Fruit fly (Drosophila melanogaster) whole organism, embryonic: ENCODE results near the gene CG4957.

Experiments
- Adf1 ChIP-seq: fragments of 200-800 bp; sonication (Bioruptor generic); IDR thresholded peaks from 2 replicates; pipeline ENCODE4 v1.3.6; 2022; ENCODE audit warnings: missing biosample characterization, missing genetic modification characterization
- Asciz ChIP-seq: fragments of 200-800 bp; sonication (Bioruptor generic); optimal IDR thresholded peaks from 2 replicates; lab custom pipeline; 2017; ENCODE audit warnings: missing biosample characterization, mild to moderate bottlenecking, missing genetic modification characterization, missing genetic modification reagents
- Awh ChIP-seq: fragments of 200-800 bp; sonication (Bioruptor generic); IDR thresholded peaks from 2 replicates; pipeline ENCODE4, ENCODE4 v1.3.6; 2022; ENCODE audit warnings: missing biosample characterization, missing genetic modification characterization
- Bteb2 ChIP-seq: fragments of 200-800 bp; sonication (Bioruptor generic); optimal IDR thresholded peaks from 2 replicates; lab custom pipeline; 2016; ENCODE audit warnings: missing biosample characterization, missing genetic modification characterization
- C15 ChIP-seq: fragments of 200-800 bp; sonication (Bioruptor generic); IDR thresholded peaks from 3 replicates; pipeline ENCODE4 v1.3.6; 2022; ENCODE audit warnings: missing biosample characterization, missing genetic modification characterization
- CG11247 ChIP-seq: fragments of 200-800 bp; sonication (Bioruptor generic); IDR thresholded peaks from 2 replicates; pipeline ENCODE4 v1.3.6; 2022; ENCODE audit warnings: missing biosample characterization, missing genetic modification characterization
- CG11456 ChIP-seq: fragments of 200-800 bp; sonication (Bioruptor generic); IDR thresholded peaks from 3 replicates; pipeline ENCODE4 v1.3.6; 2022; ENCODE audit warnings: missing biosample characterization, missing genetic modification characterization
- CG12104 ChIP-seq: fragments of 200-800 bp; sonication (Bioruptor generic); optimal IDR thresholded peaks from 3 replicates; lab custom pipeline; 2016; ENCODE audit warnings: missing biosample characterization, missing genetic modification characterization
- CG1233 ChIP-seq: fragments of 200-800 bp; sonication (Bioruptor generic); optimal IDR thresholded peaks from 4 replicates; lab custom pipeline; 2018; ENCODE audit warnings: missing biosample characterization, mild to moderate bottlenecking, missing genetic modification characterization
- CG14710 ChIP-seq: fragments of 200-800 bp; sonication (Bioruptor generic); optimal IDR thresholded peaks from 3 replicates; lab custom pipeline; 2019; ENCODE audit warnings: missing biosample characterization, mild to moderate bottlenecking, missing genetic modification characterization, moderate library complexity
- CG15479 ChIP-seq: fragments of 200-800 bp; sonication (Bioruptor generic); optimal IDR thresholded peaks from 3 replicates; lab custom pipeline; 2019; ENCODE audit warnings: missing biosample characterization, mild to moderate bottlenecking, missing genetic modification characterization, moderate library complexity
- CG15514 ChIP-seq: fragments of 200-800 bp; sonication (Bioruptor generic); optimal IDR thresholded peaks from 3 replicates; lab custom pipeline; 2017; ENCODE audit warnings: missing biosample characterization, missing genetic modification characterization, mild to moderate bottlenecking, moderate library complexity, missing genetic modification reagents
- CG2116 ChIP-seq: fragments of 200-800 bp; sonication (Bioruptor generic); optimal IDR thresholded peaks from 3 replicates; lab custom pipeline; 2018; ENCODE audit warnings: missing biosample characterization, mild to moderate bottlenecking, missing genetic modification characterization
- CG2875 ChIP-seq: fragments of 200-800 bp; sonication (Bioruptor generic); optimal IDR thresholded peaks from 2 replicates; lab custom pipeline; 2017; ENCODE audit warnings: missing biosample characterization, mild to moderate bottlenecking, missing genetic modification characterization, missing genetic modification reagents
- CG3065 ChIP-seq: fragments of 200-800 bp; sonication (Bioruptor generic); optimal IDR thresholded peaks from 2 replicates; lab custom pipeline; 2016; ENCODE audit warnings: missing biosample characterization, missing genetic modification characterization
- CG32772 ChIP-seq: fragments of 200-800 bp; sonication (Bioruptor generic); IDR thresholded peaks from 2 replicates; pipeline ENCODE4 v1.3.6; 2022; ENCODE audit warnings: missing biosample characterization, missing genetic modification characterization
- CG42726 ChIP-seq: fragments of 200-800 bp; sonication (Bioruptor generic); IDR thresholded peaks from 2 replicates; pipeline ENCODE4 v1.3.6; 2022; ENCODE audit warnings: missing biosample characterization, missing genetic modification characterization; ENCODE audit not compliant: partially characterized antibody
- CG4854 ChIP-seq: fragments of 200-800 bp; sonication (Bioruptor generic); optimal IDR thresholded peaks from 2 replicates; lab custom pipeline; 2016; ENCODE audit warnings: missing biosample characterization, missing genetic modification characterization, inconsistent platforms
- CG6272 ChIP-seq: fragments of 200-800 bp; sonication (Bioruptor generic); IDR thresholded peaks from 2 replicates; pipeline ENCODE4 v1.3.6; 2022; ENCODE audit warnings: missing biosample characterization, missing genetic modification characterization
- CG7372 ChIP-seq: fragments of 200-800 bp; sonication (Bioruptor generic); IDR thresholded peaks from 2 replicates; pipeline ENCODE4 v1.3.6; 2022; ENCODE audit warnings: missing biosample characterization, missing genetic modification characterization
- CG7556 ChIP-seq: fragments of 200-800 bp; sonication (Bioruptor generic); optimal IDR thresholded peaks from 2 replicates; lab custom pipeline; 2017; ENCODE audit warnings: missing biosample characterization, mild to moderate bottlenecking, missing genetic modification characterization
- CG7963 ChIP-seq: fragments of 200-800 bp; sonication (Bioruptor generic); IDR thresholded peaks from 3 replicates; pipeline ENCODE4 v1.3.6; 2022; ENCODE audit warnings: missing biosample characterization, missing genetic modification characterization; ENCODE audit not compliant: partially characterized antibody
- CG9797 ChIP-seq: fragments of 200-800 bp; sonication (Bioruptor generic); optimal IDR thresholded peaks from 3 replicates; lab custom pipeline; 2018; ENCODE audit warnings: missing biosample characterization, mild to moderate bottlenecking, missing genetic modification characterization
- CG9817 ChIP-seq: fragments of 200-800 bp; sonication (Bioruptor generic); optimal IDR thresholded peaks from 2 replicates; lab custom pipeline; 2018; ENCODE audit warnings: missing biosample characterization, mild to moderate bottlenecking, missing genetic modification characterization, moderate library complexity
- CG9876 ChIP-seq: fragments of 200-800 bp; sonication (Bioruptor generic); optimal IDR thresholded peaks from 2 replicates; lab custom pipeline; 2016; ENCODE audit warnings: missing biosample characterization, missing genetic modification characterization
- CoRest ChIP-seq: fragments of 200-800 bp; sonication (Bioruptor generic); optimal IDR thresholded peaks from 3 replicates; lab custom pipeline; 2018; ENCODE audit warnings: missing biosample characterization, mild to moderate bottlenecking, missing genetic modification characterization, moderate library complexity
- CrebB ChIP-seq: fragments of 200-800 bp; sonication (Bioruptor generic); optimal IDR thresholded peaks from 3 replicates; lab custom pipeline; 2018; ENCODE audit warnings: missing biosample characterization, mild to moderate bottlenecking, missing genetic modification characterization
- Dfd ChIP-seq, 2 experiments: fragments of >200 bp; optimal IDR thresholded peaks; 2 replicates each; lab custom pipeline; 2017; ENCODE audit warnings: missing biosample characterization in 2 of 2, missing genetic modification characterization in 2 of 2
- HmgZ ChIP-seq: fragments of 200-800 bp; sonication (Bioruptor generic); optimal IDR thresholded peaks from 2 replicates; lab custom pipeline; 2018; ENCODE audit warnings: missing biosample characterization, mild to moderate bottlenecking, missing genetic modification characterization
- MTF-1 ChIP-seq: fragments of 200-800 bp; sonication (Bioruptor generic); optimal IDR thresholded peaks from 2 replicates; lab custom pipeline; 2018; ENCODE audit warnings: missing biosample characterization, mild to moderate bottlenecking, missing genetic modification characterization, borderline replicate concordance
- Myb ChIP-seq: fragments of 200-800 bp; sonication (Bioruptor generic); optimal IDR thresholded peaks from 2 replicates; lab custom pipeline; 2016; ENCODE audit warnings: missing biosample characterization, missing genetic modification characterization
- NFAT ChIP-seq: fragments of 200-800 bp; sonication (Bioruptor generic); IDR thresholded peaks from 2 replicates; pipeline ENCODE4 v1.3.6; 2022; ENCODE audit warnings: missing biosample characterization, missing genetic modification characterization
- Optix ChIP-seq: fragments of 200-800 bp; sonication (Bioruptor generic); IDR thresholded peaks from 3 replicates; pipeline ENCODE4 v1.3.6; 2022; ENCODE audit warnings: missing biosample characterization, missing genetic modification characterization
- Xrp1 ChIP-seq: fragments of 200-800 bp; sonication (Bioruptor generic); IDR thresholded peaks from 2 replicates; pipeline ENCODE4 v1.3.6; 2022; ENCODE audit warnings: missing biosample characterization, missing genetic modification characterization
- abd-A ChIP-seq: fragments of 200-800 bp; sonication (Bioruptor generic); optimal IDR thresholded peaks from 3 replicates; lab custom pipeline; 2019; ENCODE audit warnings: missing biosample characterization, mild to moderate bottlenecking, missing genetic modification characterization, moderate library complexity
- ci ChIP-seq: fragments of 200-800 bp; sonication (Bioruptor generic); IDR thresholded peaks from 3 replicates; pipeline ENCODE4 v1.3.6; 2022; ENCODE audit warnings: missing biosample characterization, missing genetic modification characterization
- crc ChIP-seq: fragments of 200-800 bp; sonication (Bioruptor generic); optimal IDR thresholded peaks from 2 replicates; lab custom pipeline; 2016; ENCODE audit warnings: missing biosample characterization, missing genetic modification characterization
- dysf ChIP-seq: fragments of 200-800 bp; sonication (Bioruptor generic); IDR thresholded peaks from 3 replicates; pipeline ENCODE4 v1.3.6; 2022; ENCODE audit warnings: missing biosample characterization, missing genetic modification characterization
- eve ChIP-seq, 2 experiments: fragments of >200 bp; optimal IDR thresholded peaks; 2 replicates each; lab custom pipeline; 2017; ENCODE audit warnings: missing biosample characterization in 2 of 2, missing genetic modification characterization in 2 of 2
- fd102C ChIP-seq: fragments of 200-800 bp; sonication (Bioruptor generic); optimal IDR thresholded peaks from 2 replicates; lab custom pipeline; 2018; ENCODE audit warnings: missing biosample characterization, mild to moderate bottlenecking, missing genetic modification characterization, moderate library complexity
- fd64A ChIP-seq: fragments of 200-800 bp; sonication (Bioruptor generic); optimal IDR thresholded peaks from 3 replicates; lab custom pipeline; 2018; ENCODE audit warnings: missing biosample characterization, mild to moderate bottlenecking, missing genetic modification characterization
- gce ChIP-seq: fragments of 200-800 bp; sonication (Bioruptor generic); IDR thresholded peaks from 3 replicates; pipeline ENCODE4 v1.3.6; 2022; ENCODE audit warnings: missing biosample characterization, missing genetic modification characterization
- hth ChIP-seq: fragments of >200 bp; optimal IDR thresholded peaks from 2 replicates; lab custom pipeline; 2017; ENCODE audit warnings: inconsistent platforms
- nerfin-1 ChIP-seq: fragments of 200-800 bp; sonication (Bioruptor generic); optimal IDR thresholded peaks from 3 replicates; lab custom pipeline; 2019; ENCODE audit warnings: missing biosample characterization, mild to moderate bottlenecking, missing genetic modification characterization, moderate library complexity
- pita ChIP-seq: fragments of 200-800 bp; sonication (Bioruptor generic); optimal IDR thresholded peaks from 2 replicates; lab custom pipeline; 2017; ENCODE audit warnings: missing biosample characterization, mild to moderate bottlenecking, missing genetic modification characterization
- row ChIP-seq: fragments of 200-800 bp; sonication (Bioruptor generic); IDR thresholded peaks from 3 replicates; pipeline ENCODE4 v1.3.6; 2022; ENCODE audit warnings: missing biosample characterization, missing genetic modification characterization
- seq ChIP-seq: fragments of 200-800 bp; sonication (Bioruptor generic); IDR thresholded peaks from 2 replicates; pipeline ENCODE4 v1.3.6; 2022; ENCODE audit warnings: missing biosample characterization, missing genetic modification characterization
- stwl ChIP-seq: fragments of 200-800 bp; sonication (Bioruptor generic); optimal IDR thresholded peaks from 3 replicates; lab custom pipeline; 2018; ENCODE audit warnings: missing biosample characterization, mild to moderate bottlenecking, missing genetic modification characterization, moderate library complexity
- tio ChIP-seq: fragments of 200-800 bp; sonication (Bioruptor generic); optimal IDR thresholded peaks from 2 replicates; lab custom pipeline; 2017; ENCODE audit warnings: missing biosample characterization, missing genetic modification characterization, inconsistent platforms
- ttk ChIP-seq: fragments of 200-800 bp; sonication (Bioruptor generic); IDR thresholded peaks from 2 replicates; pipeline ENCODE4 v2.1.2; 2022; ENCODE audit warnings: missing biosample characterization, missing genetic modification characterization
- tx ChIP-seq: fragments of 200-800 bp; sonication (Bioruptor generic); optimal IDR thresholded peaks from 2 replicates; lab custom pipeline; 2016; ENCODE audit warnings: missing biosample characterization, missing genetic modification characterization
- wor ChIP-seq: fragments of 200-800 bp; sonication (Bioruptor generic); IDR thresholded peaks from 2 replicates; pipeline ENCODE4 v1.3.6; 2022; ENCODE audit warnings: missing biosample characterization, missing genetic modification characterization
- zfh1 ChIP-seq: fragments of 200-800 bp; sonication (Bioruptor generic); IDR thresholded peaks from 3 replicates; pipeline ENCODE4 v1.3.6; 2022; ENCODE audit warnings: missing biosample characterization, missing genetic modification characterization

The CG4957 gene

dm6 chr2L:10250441-10250847, 18.2 kb upstream of the CG4957 start, which contains the start of the genes bsk and CG31717 (continued):
- TF ChIP-seq Xrp1 (GFP tag; lab: Robert Waterston, UW) = no peak
- TF ChIP-seq CG2875 (GFP tag; lab: Kevin White, UChicago) = no peak
- TF ChIP-seq Bteb2 (GFP tag; lab: Kevin White, UChicago) = no peak
- TF ChIP-seq HmgZ = peak; percentile 15
- no peak for TF ChIP-seq CrebB (tag; lab: Kevin White, UChicago)
- TF ChIP-seq gce = no peak
- TF ChIP-seq wor (GFP tag; lab: Robert Waterston, UW) = no peak
- no peak for TF ChIP-seq NFAT (GFP tag; lab: Robert Waterston, UW)
- no peak for TF ChIP-seq CG11456
- peak; percentile 75 for TF ChIP-seq stwl (tag; lab: Kevin White, UChicago)
- TF ChIP-seq abd-A (tag; lab: Kevin White, UChicago) = no peak
- no peak for TF ChIP-seq CG42726
- no peak for TF ChIP-seq fd102C (GFP tag; lab: Kevin White, UChicago)
- TF ChIP-seq crc (GFP tag; lab: Kevin White, UChicago) = no peak
- no peak for TF ChIP-seq tio (GFP tag; lab: Kevin White, UChicago)
- no peak for TF ChIP-seq MTF-1 (GFP tag; lab: Kevin White, UChicago)
- TF ChIP-seq CG7556 (GFP tag; lab: Kevin White, UChicago) = no peak
- TF ChIP-seq CG15514 (GFP tag; lab: Kevin White, UChicago) = no peak
- TF ChIP-seq Myb = no peak
- TF ChIP-seq tx (GFP tag; lab: Kevin White, UChicago) = no peak
- TF ChIP-seq Asciz (GFP tag; lab: Kevin White, UChicago) = no peak
- TF ChIP-seq CG7963 = no peak
- TF ChIP-seq row = peak; percentile 65
- no peak for TF ChIP-seq CG7372 (GFP tag; lab: Robert Waterston, UW)
- no peak for TF ChIP-seq CG15479 (GFP tag; lab: Kevin White, UChicago)
- TF ChIP-seq CG4854 (GFP tag; lab: Kevin White, UChicago) = no peak
- no peak for TF ChIP-seq CG9817 (tag; lab: Kevin White, UChicago)
- no peak for TF ChIP-seq fd64A
- TF ChIP-seq zfh1 (GFP tag; lab: Robert Waterston, UW) = no peak
- no peak for TF ChIP-seq Optix (GFP tag; lab: Robert Waterston, UW)
- no peak for TF ChIP-seq CG3065 (GFP tag; lab: Kevin White, UChicago)
- TF ChIP-seq dysf (GFP tag; lab: Robert Waterston, UW) = no peak
- TF ChIP-seq CG32772 (GFP tag; lab: Robert Waterston, UW) = no peak
- TF ChIP-seq CG11247 (GFP tag; lab: Robert Waterston, UW) = no peak
- TF ChIP-seq hth (lab: Kevin White, UChicago) = no peak
- no peak for TF ChIP-seq C15 (GFP tag; lab: Robert Waterston, UW)
- TF ChIP-seq CG1233 (GFP tag; lab: Kevin White, UChicago) = no peak
- TF ChIP-seq CG9797 (GFP tag; lab: Kevin White, UChicago) = peak; percentile 73
- TF ChIP-seq CoRest (tag; lab: Kevin White, UChicago) = no peak
- no peak for TF ChIP-seq CG12104 (GFP tag; lab: Kevin White, UChicago)
- TF ChIP-seq ci (GFP tag; lab: Robert Waterston, UW) = no peak
- TF ChIP-seq CG9876 (GFP tag; lab: Kevin White, UChicago) = no peak
- TF ChIP-seq CG2116 (GFP tag; lab: Kevin White, UChicago) = peak; percentile 78
- no peak for TF ChIP-seq ttk (GFP tag; lab: Robert Waterston, UW)
- TF ChIP-seq Dfd (GFP tag; optimal IDR thresholded peaks at IDR 0.05; lab: Kevin White, UChicago) = no peak
- no peak for TF ChIP-seq Awh (GFP tag; lab: Robert Waterston, UW)
- TF ChIP-seq nerfin-1 (tag; lab: Kevin White, UChicago) = peak; percentile 38
- no peak for TF ChIP-seq pita (GFP tag; lab: Kevin White, UChicago)
- TF ChIP-seq seq (GFP tag; lab: Robert Waterston, UW) = no peak
- TF ChIP-seq CG6272 = no peak
- no peak for TF ChIP-seq Adf1 (GFP tag; lab: Robert Waterston, UW)
- peak; percentile 62 for TF ChIP-seq CG14710 (tag; lab: Kevin White, UChicago)
- TF ChIP-seq eve (GFP tag; optimal IDR thresholded peaks at IDR 0.05; lab: Kevin White, UChicago) = no peak
